Worm (Caenorhabditis elegans): ENCODE results near the gene unc-26.

unc-26 gene

ce11 chrIV:13311331-13312034 is 39.2 kb upstream of the unc-26 start:
- TF ChIP-seq nfya-1 (tag; optimal IDR thresholded peaks at IDR 0.05; ENCODE audit: insufficient read depth) (peak; percentile 54), ceh-28 (tag; optimal IDR thresholded peaks at IDR 0.05) (no peak), nhr-43 (tag; optimal IDR thresholded peaks at IDR 0.05; ENCODE audit: poor library complexity, severe bottlenecking) (no peak), elt-3 (tag; optimal IDR thresholded peaks at IDR 0.05) (no peak), ztf-4 (tag; optimal IDR thresholded peaks at IDR 0.05) (no peak), daf-12 (tag; optimal IDR thresholded peaks at IDR 0.05) (no peak), lin-39 (tag; optimal IDR thresholded peaks at IDR 0.05) (no peak), jun-1 (tag; optimal IDR thresholded peaks at IDR 0.05) (no peak), elt-2 (tag; optimal IDR thresholded peaks at IDR 0.05) (no peak), aly-2 (tag; optimal IDR thresholded peaks at IDR 0.05) (no peak), nhr-23 (tag; optimal IDR thresholded peaks at IDR 0.05) (peak; percentile 2)

ce11 chrIV:13309636-13310035 is 37.3 kb upstream of the unc-26 start:
- TF ChIP-seq nfya-1 (tag; optimal IDR thresholded peaks at IDR 0.05; ENCODE audit: insufficient read depth) (peak; percentile 70), egl-5 (tag; optimal IDR thresholded peaks at IDR 0.05) (no peak)

- TF ChIP-seq nfya-1 (tag; optimal IDR thresholded peaks at IDR 0.05; ENCODE audit: insufficient read depth) = peak; percentile 76
- TF ChIP-seq nhr-67 (tag; optimal IDR thresholded peaks at IDR 0.05) = no peak
These were observed 32.5 kb upstream of the unc-26 start for ce11 chrIV:13304786-13305185.

DNA sequence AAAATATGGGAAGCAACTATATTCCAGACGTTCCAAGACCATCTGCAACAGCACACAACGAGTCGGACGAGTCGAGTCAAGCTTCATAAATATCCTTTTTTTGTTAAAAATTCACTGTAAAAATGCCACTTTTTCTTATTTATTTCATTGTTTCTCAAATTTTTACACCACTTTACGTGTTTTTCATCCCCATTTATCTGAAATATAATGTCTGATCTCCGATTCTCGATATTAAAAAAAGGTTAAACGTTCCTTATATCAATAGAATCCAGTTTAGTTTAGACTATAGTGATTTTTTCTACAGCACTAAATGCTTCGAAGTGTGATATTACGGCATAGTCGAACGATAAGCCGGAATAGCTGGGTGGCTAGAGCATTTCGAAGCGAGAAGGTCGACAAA is 31.1 kb upstream of the unc-26 start, which contains the start of gene Y67H2A.7:
Y67H2A.7 (plus strand) TSS at position 301 of the 400 bp plus-strand sequence.
- TF ChIP-seq lsy-12 (tag; optimal IDR thresholded peaks at IDR 0.05) = no peak
- no peak for TF ChIP-seq nhr-237 (tag; optimal IDR thresholded peaks at IDR 0.05)
- TF ChIP-seq ama-1 (optimal IDR thresholded peaks at IDR 0.05) = no peak
- no peak for TF ChIP-seq fkh-10 (GFP tag; optimal IDR thresholded peaks at IDR 0.05)

- TF ChIP-seq ceh-16 (tag; optimal IDR thresholded peaks at IDR 0.05) = no peak
- no peak for TF ChIP-seq zag-1 (tag; optimal IDR thresholded peaks at IDR 0.05)
- no peak for TF ChIP-seq nhr-76 (tag; optimal IDR thresholded peaks at IDR 0.05)
- TF ChIP-seq ama-1 (optimal IDR thresholded peaks at IDR 0.05) = peak; percentile 45
These were observed 28.3 kb upstream of the unc-26 start, which contains the start of gene csn-6 for ce11 chrIV:13300591-13300990. Gene csn-6 (plus strand): TSS chrIV:13300824.

DNA sequence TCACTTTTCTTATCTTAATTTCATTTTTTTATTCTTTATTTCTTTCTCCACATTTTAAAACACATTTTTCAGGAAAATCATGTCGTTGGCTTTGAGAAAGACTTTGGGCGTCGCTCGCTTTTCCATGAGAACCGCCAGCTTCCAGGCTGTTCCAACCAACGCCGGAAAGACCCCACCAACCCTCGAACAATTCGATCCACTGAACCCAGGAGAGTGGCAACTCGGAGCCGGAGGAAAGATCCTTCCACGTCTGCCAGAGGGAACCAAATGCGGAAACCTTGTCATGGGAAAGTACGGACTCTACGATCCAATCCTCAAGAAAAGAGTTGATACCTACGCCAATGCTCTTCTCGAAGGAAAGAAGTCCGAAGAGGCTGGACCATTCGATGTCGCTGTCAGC is 27.8 kb upstream of the unc-26 start, which contains the start of gene kdp-1:
kdp-1 (plus strand) TSS at position 80 of the 400 bp plus-strand sequence.
- TF ChIP-seq pha-4 (tag; optimal IDR thresholded peaks at IDR 0.05) (no peak), nhr-67 (tag; optimal IDR thresholded peaks at IDR 0.05) (no peak), lin-15B (tag; optimal IDR thresholded peaks at IDR 0.05) (no peak), ZK546.5 (tag; optimal IDR thresholded peaks at IDR 0.05) (no peak), unc-39 (tag; optimal IDR thresholded peaks at IDR 0.05) (no peak), snpc-4 (tag; optimal IDR thresholded peaks at IDR 0.05) (no peak), ztf-4 (tag; optimal IDR thresholded peaks at IDR 0.05) (no peak), egl-5 (tag; optimal IDR thresholded peaks at IDR 0.05) (no peak), mdl-1 (tag; optimal IDR thresholded peaks at IDR 0.05) (no peak), lsy-12 (tag; optimal IDR thresholded peaks at IDR 0.05) (no peak), elt-2 (tag; optimal IDR thresholded peaks at IDR 0.05) (no peak), R02D3.7 (tag; optimal IDR thresholded peaks at IDR 0.05) (no peak), jun-1 (tag; optimal IDR thresholded peaks at IDR 0.05) (no peak), zag-1 (tag; optimal IDR thresholded peaks at IDR 0.05) (no peak), unc-62 (GFP tag; optimal IDR thresholded peaks at IDR 0.05) (no peak), ama-1 (optimal IDR thresholded peaks at IDR 0.05) (no peak), elt-1 (tag; optimal IDR thresholded peaks at IDR 0.05) (no peak), nhr-25 (tag; optimal IDR thresholded peaks at IDR 0.05) (no peak)

All from whole organism, L3 larva.